Fruit fly (Drosophila melanogaster): ENCODE measurements around the gene CG17233.

- TF ChIP-seq CG8478 (optimal IDR thresholded peaks at IDR 0.05) (no peak), CTCF (optimal IDR thresholded peaks at IDR 0.05) (no peak)
These were observed 29.7 kb downstream of the CG17233 start, which contains the start of gene CG7017 for dm6 chr3L:20212022-20212421.
